Worm (Caenorhabditis elegans) whole organism, L1 larva: Measurements from ENCODE around the gene T01H10.11.

Experiments
- F16B12.6 ChIP-seq: fragments of 150-350 bp; optimal IDR thresholded peaks from 2 replicates; lab custom pipeline; 2014; ENCODE audit warnings: missing biosample characterization, missing genetic modification characterization
- Y116A8C.19 ChIP-seq: sonication (generic microtip); optimal IDR thresholded peaks from 2 replicates; lab custom pipeline; 2016; ENCODE audit warnings: missing compliant biosample characterization, missing genetic modification characterization, borderline replicate concordance
- alr-1 ChIP-seq: fragments of 200-800 bp; sonication (Bioruptor generic); optimal IDR thresholded peaks from 2 replicates; lab custom pipeline; 2018; ENCODE audit warnings: borderline replicate concordance, mild to moderate bottlenecking, missing genetic modification characterization, missing compliant biosample characterization
- aly-2 ChIP-seq: fragments of 150-350 bp; optimal IDR thresholded peaks from 2 replicates; lab custom pipeline; 2014; ENCODE audit warnings: missing biosample characterization, missing genetic modification characterization
- blmp-1 ChIP-seq: fragments of 150-350 bp; optimal IDR thresholded peaks from 2 replicates; lab custom pipeline; 2014; ENCODE audit warnings: missing biosample characterization, missing genetic modification characterization
- ceh-63 ChIP-seq: fragments of 200-800 bp; sonication (Bioruptor generic); optimal IDR thresholded peaks from 2 replicates; lab custom pipeline; 2018; ENCODE audit warnings: mild to moderate bottlenecking, missing genetic modification characterization, missing compliant biosample characterization
- ceh-8 ChIP-seq: fragments of 200-800 bp; sonication (Bioruptor generic); optimal IDR thresholded peaks from 2 replicates; lab custom pipeline; 2018; ENCODE audit warnings: mild to moderate bottlenecking, missing genetic modification characterization, moderate library complexity, missing compliant biosample characterization
- ceh-82 ChIP-seq, 3 experiments: fragments of 150-350 bp in 1 of 3; sonication (generic microtip) in 2 of 3; optimal IDR thresholded peaks; 2 replicates each; lab custom pipeline; 2014 to 2017; ENCODE audit warnings: missing biosample characterization in 3 of 3, missing genetic modification characterization in 3 of 3
- ces-1 ChIP-seq: fragments of 150-350 bp; optimal IDR thresholded peaks from 2 replicates; lab custom pipeline; 2014; ENCODE audit warnings: missing biosample characterization, missing genetic modification reagents, missing genetic modification characterization
- dpl-1 ChIP-seq, 3 experiments: fragments of 150-350 bp in 2 of 3; sonication (generic microtip) in 1 of 3; optimal IDR thresholded peaks; 2 replicates each; lab custom pipeline; 2014 to 2017; ENCODE audit warnings: missing biosample characterization in 3 of 3, missing genetic modification characterization in 3 of 3, missing genetic modification reagents in 3 of 3
- efl-3 ChIP-seq: fragments of 200-800 bp; sonication (Bioruptor generic); optimal IDR thresholded peaks from 2 replicates; lab custom pipeline; 2018; ENCODE audit warnings: mild to moderate bottlenecking, missing genetic modification characterization, missing compliant biosample characterization
- egl-13 ChIP-seq: sonication (generic microtip); optimal IDR thresholded peaks from 2 replicates; lab custom pipeline; 2016; ENCODE audit warnings: missing genotype, missing genetic modification reagents, missing genetic modification characterization, missing compliant biosample characterization
- egl-27 ChIP-seq, 2 experiments: fragments of 150-350 bp in 1 of 2; sonication (generic microtip); optimal IDR thresholded peaks; 3 replicates each; lab custom pipeline; 2017 to 2018; ENCODE audit warnings: missing biosample characterization in 2 of 2, missing genetic modification characterization in 2 of 2, missing genetic modification reagents in 2 of 2
- elt-2 ChIP-seq: sonication (generic microtip); optimal IDR thresholded peaks from 2 replicates; lab custom pipeline; 2016; ENCODE audit warnings: missing genetic modification characterization, mild to moderate bottlenecking, inconsistent platforms, missing compliant biosample characterization, missing genetic modification reagents
- elt-3 ChIP-seq, 6 experiments: fragments of 150-350 bp in 1 of 6; sonication (generic microtip); optimal IDR thresholded peaks; 2 replicates each; lab custom pipeline; 2017 to 2018; ENCODE audit warnings: missing biosample characterization in 6 of 6, missing genetic modification characterization in 6 of 6, inconsistent platforms in 1 of 6
- ets-5 ChIP-seq: fragments of 200-800 bp; sonication (Bioruptor generic); IDR thresholded peaks from 2 replicates; pipeline ENCODE4 v1.3.6; 2022; ENCODE audit warnings: missing genetic modification characterization, missing compliant biosample characterization
- fkh-10 ChIP-seq: sonication (generic microtip); optimal IDR thresholded peaks from 2 replicates; lab custom pipeline; 2017; ENCODE audit warnings: missing biosample characterization, missing genetic modification reagents, missing genetic modification characterization
- fkh-8 ChIP-seq: sonication (generic microtip); optimal IDR thresholded peaks from 2 replicates; lab custom pipeline; 2016; ENCODE audit warnings: mild to moderate bottlenecking, missing genetic modification characterization, missing compliant biosample characterization
- hlh-17 ChIP-seq: fragments of 200-800 bp; sonication (Bioruptor generic); optimal IDR thresholded peaks from 2 replicates; lab custom pipeline; 2018; ENCODE audit warnings: missing genetic modification characterization, mild to moderate bottlenecking, missing compliant biosample characterization, moderate library complexity, borderline replicate concordance
- hpl-2 ChIP-seq: fragments of 150-350 bp; optimal IDR thresholded peaks from 2 replicates; lab custom pipeline; 2014; ENCODE audit warnings: missing biosample characterization, missing genetic modification reagents, missing genetic modification characterization
- irx-1 ChIP-seq: sonication (generic microtip); optimal IDR thresholded peaks from 2 replicates; lab custom pipeline; 2016; ENCODE audit warnings: missing genetic modification characterization, missing compliant biosample characterization
- isw-1 ChIP-seq: fragments of 200-800 bp; sonication (Bioruptor generic); IDR thresholded peaks from 2 replicates; pipeline ENCODE4 v1.3.6; 2022; ENCODE audit warnings: missing genetic modification characterization, missing compliant biosample characterization
- lin-13 ChIP-seq: fragments of 150-350 bp; optimal IDR thresholded peaks from 2 replicates; lab custom pipeline; 2014; ENCODE audit warnings: missing biosample characterization, missing genetic modification reagents, missing genetic modification characterization
- lin-15B ChIP-seq: fragments of 150-350 bp; sonication (generic microtip); optimal IDR thresholded peaks from 3 replicates; lab custom pipeline; 2014; ENCODE audit warnings: missing biosample characterization, missing genetic modification characterization
- lin-35 ChIP-seq, 2 experiments: fragments of 150-350 bp; optimal IDR thresholded peaks; 2 replicates each; lab custom pipeline; 2014; ENCODE audit warnings: missing biosample characterization in 2 of 2, missing genetic modification characterization in 2 of 2, missing genetic modification reagents in 2 of 2
- lin-39 ChIP-seq: fragments of 150-350 bp; optimal IDR thresholded peaks from 2 replicates; lab custom pipeline; 2014; ENCODE audit warnings: missing biosample characterization, missing genetic modification reagents, missing genetic modification characterization
- lir-3 ChIP-seq: sonication (generic microtip); optimal IDR thresholded peaks from 2 replicates; lab custom pipeline; 2016; ENCODE audit warnings: mild to moderate bottlenecking, missing genetic modification characterization, moderate library complexity, missing compliant biosample characterization; ENCODE audit not compliant: poor library complexity
- lsy-2 ChIP-seq, 2 experiments: fragments of 150-350 bp; optimal IDR thresholded peaks; 2 replicates each; lab custom pipeline; 2014; ENCODE audit warnings: missing biosample characterization in 2 of 2, missing genetic modification characterization in 2 of 2
- mab-9 ChIP-seq: fragments of 200-800 bp; sonication (Bioruptor generic); IDR thresholded peaks from 2 replicates; pipeline ENCODE4 v1.3.6; 2022; ENCODE audit warnings: missing genetic modification reagents, missing genetic modification characterization, missing compliant biosample characterization
- mdl-1 ChIP-seq, 2 experiments: fragments of 150-350 bp; optimal IDR thresholded peaks; 2 replicates each; lab custom pipeline; 2014 to 2017; ENCODE audit warnings: missing biosample characterization in 2 of 2, missing genetic modification characterization in 2 of 2, inconsistent platforms in 1 of 2
- mef-2 ChIP-seq: fragments of 150-350 bp; optimal IDR thresholded peaks from 2 replicates; lab custom pipeline; 2014; ENCODE audit warnings: missing biosample characterization, missing genetic modification characterization
- mep-1 ChIP-seq: fragments of 150-350 bp; optimal IDR thresholded peaks from 2 replicates; lab custom pipeline; 2014; ENCODE audit warnings: missing biosample characterization, missing genetic modification characterization
- nhr-11 ChIP-seq: fragments of 150-350 bp; optimal IDR thresholded peaks from 2 replicates; lab custom pipeline; 2014; ENCODE audit warnings: missing biosample characterization, missing genetic modification characterization
- nhr-20 ChIP-seq: sonication (generic microtip); optimal IDR thresholded peaks from 2 replicates; lab custom pipeline; 2016; ENCODE audit warnings: mild to moderate bottlenecking, missing genetic modification characterization, missing compliant biosample characterization
- nhr-237 ChIP-seq: fragments of 150-350 bp; optimal IDR thresholded peaks from 2 replicates; lab custom pipeline; 2014; ENCODE audit warnings: missing biosample characterization, missing genetic modification characterization
- nhr-47 ChIP-seq: sonication (generic microtip); optimal IDR thresholded peaks from 2 replicates; lab custom pipeline; 2016; ENCODE audit warnings: mild to moderate bottlenecking, missing genetic modification characterization, moderate library complexity, missing compliant biosample characterization
- nhr-77 ChIP-seq: fragments of 150-350 bp; optimal IDR thresholded peaks from 2 replicates; lab custom pipeline; 2014; ENCODE audit warnings: missing biosample characterization, missing genetic modification characterization
- nhr-84 ChIP-seq: sonication (generic microtip); optimal IDR thresholded peaks from 2 replicates; lab custom pipeline; 2017; ENCODE audit warnings: missing biosample characterization, missing genetic modification characterization
- nhr-85 ChIP-seq: sonication (generic microtip); peaks from one replicate; lab custom pipeline; 2016; ENCODE audit warnings: missing genetic modification characterization, inconsistent platforms, missing compliant biosample characterization
- nhr-90 ChIP-seq: sonication (generic microtip); optimal IDR thresholded peaks from 2 replicates; lab custom pipeline; 2016; ENCODE audit warnings: mild to moderate bottlenecking, missing genetic modification characterization, missing compliant biosample characterization; ENCODE audit not compliant: poor library complexity
- pqm-1 ChIP-seq: sonication (generic microtip); optimal IDR thresholded peaks from 3 replicates; lab custom pipeline; 2017; ENCODE audit warnings: missing biosample characterization, missing genetic modification characterization
- snpc-4 ChIP-seq: fragments of 150-350 bp; optimal IDR thresholded peaks from 2 replicates; lab custom pipeline; 2014; ENCODE audit warnings: missing biosample characterization, missing genetic modification characterization
- snu-23 ChIP-seq: sonication (generic microtip); optimal IDR thresholded peaks from 2 replicates; lab custom pipeline; 2016; ENCODE audit warnings: missing genetic modification characterization, missing compliant biosample characterization
- swsn-7 ChIP-seq: sonication (generic microtip); optimal IDR thresholded peaks from 2 replicates; lab custom pipeline; 2016; ENCODE audit warnings: missing genetic modification characterization, missing compliant biosample characterization
- tbx-2 ChIP-seq: sonication (generic microtip); optimal IDR thresholded peaks from 2 replicates; lab custom pipeline; 2016; ENCODE audit warnings: missing genetic modification characterization, missing compliant biosample characterization
- unc-130 ChIP-seq: fragments of 150-350 bp; optimal IDR thresholded peaks from 2 replicates; lab custom pipeline; 2017; ENCODE audit warnings: missing biosample characterization, missing genetic modification characterization, inconsistent platforms
- unc-62 ChIP-seq: fragments of 150-350 bp; optimal IDR thresholded peaks from 2 replicates; lab custom pipeline; 2014; ENCODE audit warnings: missing biosample characterization, missing genetic modification reagents, missing genetic modification characterization
- unc-98 ChIP-seq: fragments of 200-800 bp; sonication (Bioruptor generic); IDR thresholded peaks from 2 replicates; pipeline ENCODE4 v1.3.6; 2022; ENCODE audit warnings: missing genetic modification characterization, missing compliant biosample characterization
- zag-1 ChIP-seq: fragments of 150-350 bp; optimal IDR thresholded peaks from 2 replicates; lab custom pipeline; 2014; ENCODE audit warnings: missing biosample characterization, missing genetic modification characterization
- zip-4 ChIP-seq: fragments of 200-800 bp; sonication (Bioruptor generic); optimal IDR thresholded peaks from 2 replicates; lab custom pipeline; 2018; ENCODE audit warnings: mild to moderate bottlenecking, missing genetic modification characterization, moderate library complexity, missing compliant biosample characterization
- ztf-4 ChIP-seq: fragments of 150-350 bp; optimal IDR thresholded peaks from 2 replicates; lab custom pipeline; 2014; ENCODE audit warnings: missing biosample characterization, missing genetic modification characterization

T01H10.11 gene

ce11 chrX:12171631-12172348, 48.5 kb downstream of the T01H10.11 start, which contains the start of gene F57G12.1 (continued):
- TF ChIP-seq nhr-20 (tag; lab: Kevin White, UChicago) (peak; percentile 82), lin-15B (tag; lab: Kevin White, UChicago) (no peak), swsn-7 (peak; percentile 68), snu-23 (GFP tag; lab: Kevin White, UChicago) (peak; percentile 78), aly-2 (tag; lab: Kevin White, UChicago) (no peak), zag-1 (tag; lab: Kevin White, UChicago) (no peak), nhr-77 (tag; lab: Kevin White, UChicago) (peak; percentile 81), ztf-4 (tag; lab: Kevin White, UChicago) (peak; percentile 27), nhr-237 (tag; lab: Kevin White, UChicago) (peak; percentile 30), ceh-8 (GFP tag; lab: Kevin White, UChicago) (peak; percentile 70), nhr-85 (tag; lab: Kevin White, UChicago) (peak; percentile 77), egl-13 (tag; lab: Kevin White, UChicago) (peak; percentile 25), zip-4 (no peak), unc-98 (GFP tag; lab: Robert Waterston, UW) (no peak), tbx-2 (peak; percentile 73), mab-9 (GFP tag; lab: Robert Waterston, UW) (peak; percentile 42; the same call in 1 of the 2 replicates), dpl-1 (GFP tag; optimal IDR thresholded peaks at IDR 0.05; lab: Kevin White, UChicago) (peak in 2 of 3 experiments; percentile 27 to 31), unc-130 (tag; lab: Kevin White, UChicago) (peak; percentile 65), ceh-82 (tag; optimal IDR thresholded peaks at IDR 0.05; lab: Kevin White, UChicago) (peak; percentile 64 to 86 (median 75)), ceh-63 (GFP tag; lab: Kevin White, UChicago) (no peak), elt-3 (tag; optimal IDR thresholded peaks at IDR 0.05; lab: Kevin White, UChicago) (peak in 1 of 6 experiments; percentile 7), snpc-4 (tag; lab: Kevin White, UChicago) (peak; percentile 47), egl-27 (tag; optimal IDR thresholded peaks at IDR 0.05; lab: Kevin White, UChicago) (peak; percentile 21 to 65), ets-5 (GFP tag; lab: Robert Waterston, UW) (no peak), Y116A8C.19 (tag; lab: Kevin White, UChicago) (no peak), fkh-10 (GFP tag; lab: Kevin White, UChicago) (peak; percentile 56), lsy-2 (tag; optimal IDR thresholded peaks at IDR 0.05; lab: Kevin White, UChicago) (peak; percentile 58 to 84), F16B12.6 (tag; lab: Kevin White, UChicago) (no peak), pqm-1 (tag; lab: Kevin White, UChicago) (peak; percentile 18), mdl-1 (tag; optimal IDR thresholded peaks at IDR 0.05; lab: Kevin White, UChicago) (peak in 1 of 2 experiments; percentile 83), mep-1 (tag; lab: Kevin White, UChicago) (peak; percentile 74), efl-3 (GFP tag; lab: Kevin White, UChicago) (no peak), alr-1 (tag; lab: Kevin White, UChicago) (no peak), nhr-84 (tag; lab: Kevin White, UChicago) (no peak), hlh-17 (GFP tag; lab: Kevin White, UChicago) (no peak), nhr-90 (tag; lab: Kevin White, UChicago) (peak; percentile 45), hpl-2 (GFP tag; lab: Kevin White, UChicago) (no peak), nhr-47 (tag; lab: Kevin White, UChicago) (peak; percentile 66), lin-13 (GFP tag; lab: Kevin White, UChicago) (peak; percentile 77), lin-35 (GFP tag; optimal IDR thresholded peaks at IDR 0.05; lab: Kevin White, UChicago) (peak; percentile 59 to 62), unc-62 (GFP tag; lab: Kevin White, UChicago) (no peak), lin-39 (peak; percentile 7), nhr-11 (tag; lab: Kevin White, UChicago) (peak; percentile 54), irx-1 (peak; percentile 42), lir-3 (tag; lab: Kevin White, UChicago) (no peak), isw-1 (peak; percentile 50), fkh-8 (tag; lab: Kevin White, UChicago) (peak; percentile 86), elt-2 (peak; percentile 10), ces-1 (no peak), blmp-1 (tag; lab: Kevin White, UChicago) (peak; percentile 68), mef-2 (tag; lab: Kevin White, UChicago) (peak; percentile 35)
